Fruit fly (Drosophila melanogaster): ENCODE results near the gene MED30.

The MED30 gene

DNA sequence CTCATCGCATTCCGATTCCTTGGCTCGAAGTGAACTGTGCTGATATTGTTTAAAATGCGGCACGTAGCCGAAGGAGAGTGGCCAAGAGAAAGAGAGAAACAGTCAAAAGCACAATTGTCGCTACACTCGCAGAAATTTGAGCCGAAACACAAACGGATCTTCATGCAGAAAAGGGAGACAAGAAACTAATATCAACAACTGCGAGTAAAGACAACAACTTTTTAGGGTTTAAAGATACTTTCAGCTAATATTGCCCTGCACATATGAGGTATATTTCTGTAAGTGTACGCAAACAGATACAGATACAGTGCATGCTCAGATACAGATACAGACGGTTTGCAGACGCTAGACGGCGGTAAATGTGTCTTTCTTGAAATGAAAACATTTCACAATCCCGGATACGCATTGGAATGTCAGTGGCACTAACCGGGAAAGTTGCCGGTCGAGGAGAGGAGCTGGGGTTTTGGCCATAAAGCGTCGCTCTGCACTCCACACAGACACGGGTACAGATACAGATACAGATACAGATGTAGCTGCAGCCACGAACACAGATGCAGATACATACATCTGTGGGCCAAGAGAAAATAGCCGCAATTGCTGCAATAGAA, 9.7 kb downstream of the MED30 start (continued):
- TF ChIP-seq sc (optimal IDR thresholded peaks at IDR 0.05) (no peak), sc (GFP tag; optimal IDR thresholded peaks at IDR 0.05) (peak; percentile 80), C15 (GFP tag; IDR thresholded peaks at IDR 0.05) (peak; percentile 36; the same call in 1 of the 3 replicates), Eip74EF (GFP tag; optimal IDR thresholded peaks at IDR 0.05) (peak in 1 of 2 experiments; percentile 84), stwl (tag; optimal IDR thresholded peaks at IDR 0.05) (peak; percentile 11), CkIIα-i1 (GFP tag; IDR thresholded peaks at IDR 0.05) (peak; percentile 33; the same call in 1 of the 2 replicates), CG5953 (GFP tag; IDR thresholded peaks at IDR 0.05) (peak; percentile 92), CG7271 (tag; optimal IDR thresholded peaks at IDR 0.05) (peak; percentile 55), org-1 (GFP tag; optimal IDR thresholded peaks at IDR 0.05) (peak; percentile 84), H15 (GFP tag; IDR thresholded peaks at IDR 0.05) (peak; percentile 90), H2.0 (GFP tag; IDR thresholded peaks at IDR 0.05) (peak; percentile 84), CG12155 (GFP tag; optimal IDR thresholded peaks at IDR 0.05) (peak; percentile 78), ap (GFP tag; IDR thresholded peaks at IDR 0.05) (peak; percentile 84), hth (optimal IDR thresholded peaks at IDR 0.05) (no peak), Ravus (GFP tag; IDR thresholded peaks at IDR 0.05) (peak; percentile 55), grau (tag; optimal IDR thresholded peaks at IDR 0.05) (peak; percentile 82), Xbp1 (GFP tag; optimal IDR thresholded peaks at IDR 0.05) (peak; percentile 92), CG2678 (tag; optimal IDR thresholded peaks at IDR 0.05) (peak; percentile 86), wor (GFP tag; IDR thresholded peaks at IDR 0.05) (peak; percentile 85), stc (GFP tag; IDR thresholded peaks at IDR 0.05) (peak; percentile 87), jigr1 (GFP tag; IDR thresholded peaks at IDR 0.05) (peak; percentile 58; the same call in 1 of the 3 replicates), CG30431 (GFP tag; optimal IDR thresholded peaks at IDR 0.05) (peak; percentile 88), CG31388 (GFP tag; optimal IDR thresholded peaks at IDR 0.05) (peak; percentile 58), bab2 (GFP tag; optimal IDR thresholded peaks at IDR 0.05) (peak; percentile 85), otp (GFP tag; IDR thresholded peaks at IDR 0.05) (peak; percentile 90), ranshi (GFP tag; IDR thresholded peaks at IDR 0.05) (peak; percentile 89), cad (GFP tag; optimal IDR thresholded peaks at IDR 0.05) (no peak), Dip2 (GFP tag; IDR thresholded peaks at IDR 0.05) (no peak; the same call in 1 of the 2 replicates), chm (GFP tag; IDR thresholded peaks at IDR 0.05) (peak; percentile 86), corto (GFP tag; optimal IDR thresholded peaks at IDR 0.05) (peak; percentile 64), CG11456 (GFP tag; IDR thresholded peaks at IDR 0.05) (peak; percentile 79; the same call in 2 of the 3 replicates), kni (GFP tag; optimal IDR thresholded peaks at IDR 0.05) (peak; percentile 86), CG12744 (GFP tag; optimal IDR thresholded peaks at IDR 0.05) (peak; percentile 70), Sin3A (optimal IDR thresholded peaks at IDR 0.05) (no peak), lilli (GFP tag; optimal IDR thresholded peaks at IDR 0.05) (peak; percentile 81), Lhr (GFP tag; optimal IDR thresholded peaks at IDR 0.05) (peak; percentile 76), amos (GFP tag; IDR thresholded peaks at IDR 0.05; ENCODE audit: partially characterized antibody) (no peak), CG10274 (GFP tag; optimal IDR thresholded peaks at IDR 0.05) (peak; percentile 58), da (GFP tag; optimal IDR thresholded peaks at IDR 0.05) (peak; percentile 84), NC2α (GFP tag; optimal IDR thresholded peaks at IDR 0.05) (peak; percentile 78), CG3163 (GFP tag; optimal IDR thresholded peaks at IDR 0.05) (peak; percentile 77), ase (GFP tag; IDR thresholded peaks at IDR 0.05) (peak; percentile 85), Aef1 (GFP tag; IDR thresholded peaks at IDR 0.05) (peak; percentile 83), CG32532 (GFP tag; IDR thresholded peaks at IDR 0.05) (peak; percentile 73), Sox100B (GFP tag; optimal IDR thresholded peaks at IDR 0.05) (peak; percentile 82), CG4424 (GFP tag; optimal IDR thresholded peaks at IDR 0.05) (peak; percentile 91), CG17802 (tag; optimal IDR thresholded peaks at IDR 0.05) (peak; percentile 79), CG1603 (tag; optimal IDR thresholded peaks at IDR 0.05) (peak; percentile 95), CG12769 (tag; optimal IDR thresholded peaks at IDR 0.05) (peak; percentile 89), lab (GFP tag; optimal IDR thresholded peaks at IDR 0.05) (peak; percentile 89), CG17829 (tag; optimal IDR thresholded peaks at IDR 0.05) (peak; percentile 89)

Measured in whole organism, embryonic.